Fruit fly (Drosophila melanogaster) whole organism, embryonic: Measurements from ENCODE around the gene Vps53.

Source experiments
- CG12104 ChIP-seq: fragments of 200-800 bp; sonication (Bioruptor generic); optimal IDR thresholded peaks from 3 replicates; lab custom pipeline; 2016; ENCODE audit warnings: missing biosample characterization, missing genetic modification characterization
- CG12219 ChIP-seq: fragments of 200-800 bp; sonication (Bioruptor generic); optimal IDR thresholded peaks from 3 replicates; lab custom pipeline; 2018; ENCODE audit warnings: missing biosample characterization, mild to moderate bottlenecking, missing genetic modification characterization
- CG14014 ChIP-seq: fragments of 200-800 bp; sonication (Bioruptor generic); IDR thresholded peaks from 2 replicates; pipeline ENCODE4 v1.3.6; 2022; ENCODE audit warnings: missing biosample characterization, missing genetic modification characterization
- CG14441 ChIP-seq: fragments of 200-800 bp; sonication (Bioruptor generic); IDR thresholded peaks from 2 replicates; pipeline ENCODE4 v1.3.6; 2022; ENCODE audit warnings: missing biosample characterization, missing genetic modification characterization
- CG17328 ChIP-seq: fragments of 200-800 bp; sonication (Bioruptor generic); IDR thresholded peaks from 2 replicates; pipeline ENCODE4 v1.3.6; 2022; ENCODE audit warnings: missing biosample characterization, missing genetic modification characterization
- CG17829 ChIP-seq: fragments of 200-800 bp; optimal IDR thresholded peaks from 2 replicates; lab custom pipeline; 2019; ENCODE audit warnings: missing biosample characterization, mild to moderate bottlenecking, missing genetic modification characterization, moderate library complexity
- CG18011 ChIP-seq: fragments of 200-800 bp; sonication (Bioruptor generic); optimal IDR thresholded peaks from 2 replicates; lab custom pipeline; 2017; ENCODE audit warnings: missing biosample characterization, missing genetic modification characterization, mild to moderate bottlenecking, moderate library complexity, missing genotype
- CG18262 ChIP-seq: fragments of 200-800 bp; optimal IDR thresholded peaks from 3 replicates; lab custom pipeline; 2019; ENCODE audit warnings: missing biosample characterization, mild to moderate bottlenecking, missing genetic modification characterization, moderate library complexity
- CG2116 ChIP-seq: fragments of 200-800 bp; sonication (Bioruptor generic); optimal IDR thresholded peaks from 3 replicates; lab custom pipeline; 2018; ENCODE audit warnings: missing biosample characterization, mild to moderate bottlenecking, missing genetic modification characterization
- CG2875 ChIP-seq: fragments of 200-800 bp; sonication (Bioruptor generic); optimal IDR thresholded peaks from 2 replicates; lab custom pipeline; 2017; ENCODE audit warnings: missing biosample characterization, mild to moderate bottlenecking, missing genetic modification characterization, missing genetic modification reagents
- CG31441 ChIP-seq: fragments of 200-800 bp; sonication (Bioruptor generic); IDR thresholded peaks from 2 replicates; pipeline ENCODE4 v1.3.6; 2022; ENCODE audit warnings: missing biosample characterization, missing genetic modification characterization
- CG32767 ChIP-seq: fragments of 200-800 bp; sonication (Bioruptor generic); IDR thresholded peaks from 2 replicates; pipeline ENCODE4 v1.3.6; 2022; ENCODE audit warnings: missing biosample characterization, missing genetic modification characterization
- CG32772 ChIP-seq: fragments of 200-800 bp; sonication (Bioruptor generic); IDR thresholded peaks from 2 replicates; pipeline ENCODE4 v1.3.6; 2022; ENCODE audit warnings: missing biosample characterization, missing genetic modification characterization
- CG3838 ChIP-seq: fragments of 200-800 bp; sonication (Bioruptor generic); optimal IDR thresholded peaks from 3 replicates; lab custom pipeline; 2016; ENCODE audit warnings: missing biosample characterization, missing genetic modification characterization
- CG3847 ChIP-seq: fragments of 200-800 bp; sonication (Bioruptor generic); IDR thresholded peaks from 2 replicates; pipeline ENCODE4 v1.3.6; 2022; ENCODE audit warnings: missing biosample characterization, missing genetic modification characterization
- CG6765 ChIP-seq: fragments of 200-800 bp; sonication (Bioruptor generic); optimal IDR thresholded peaks from 3 replicates; lab custom pipeline; 2017; ENCODE audit warnings: missing biosample characterization, mild to moderate bottlenecking, missing genetic modification characterization
- CG7987 ChIP-seq: fragments of 200-800 bp; sonication (Bioruptor generic); optimal IDR thresholded peaks from 2 replicates; lab custom pipeline; 2018; ENCODE audit warnings: missing biosample characterization, mild to moderate bottlenecking, missing genetic modification characterization, moderate library complexity
- CG9817 ChIP-seq: fragments of 200-800 bp; sonication (Bioruptor generic); optimal IDR thresholded peaks from 2 replicates; lab custom pipeline; 2018; ENCODE audit warnings: missing biosample characterization, mild to moderate bottlenecking, missing genetic modification characterization, moderate library complexity
- CTCF ChIP-seq: fragments of 200-800 bp; sonication (Bioruptor generic); optimal IDR thresholded peaks from 2 replicates; lab custom pipeline; 2017; ENCODE audit warnings: missing biosample characterization, mild to moderate bottlenecking, missing genetic modification characterization, moderate library complexity
- Dad ChIP-seq: fragments of 200-800 bp; sonication (Bioruptor generic); optimal IDR thresholded peaks from 3 replicates; lab custom pipeline; 2016; ENCODE audit warnings: missing biosample characterization, missing genetic modification characterization
- Dbx ChIP-seq: fragments of 200-800 bp; sonication (Bioruptor generic); IDR thresholded peaks from 3 replicates; pipeline ENCODE4 v1.3.6; 2022; ENCODE audit warnings: missing biosample characterization, missing genetic modification characterization
- Dp ChIP-seq: fragments of 200-800 bp; sonication (Bioruptor generic); optimal IDR thresholded peaks from 2 replicates; lab custom pipeline; 2018; ENCODE audit warnings: missing biosample characterization, mild to moderate bottlenecking, missing genetic modification characterization, moderate library complexity
- E2f1 ChIP-seq: fragments of 200-800 bp; sonication (Bioruptor generic); IDR thresholded peaks from 2 replicates; pipeline ENCODE4 v1.3.6; 2022; ENCODE audit warnings: missing biosample characterization, missing genetic modification characterization
- E2f2 ChIP-seq: fragments of 200-800 bp; sonication (Bioruptor generic); IDR thresholded peaks from 2 replicates; pipeline ENCODE4 v1.3.6; 2022; ENCODE audit warnings: missing biosample characterization, missing genetic modification characterization
- HLH4C ChIP-seq: fragments of 200-800 bp; sonication (Bioruptor generic); IDR thresholded peaks from 3 replicates; pipeline ENCODE4 v1.3.6; 2022; ENCODE audit warnings: missing biosample characterization, missing genetic modification characterization; ENCODE audit not compliant: partially characterized antibody
- Hmr ChIP-seq: fragments of 200-800 bp; sonication (Bioruptor generic); optimal IDR thresholded peaks from 3 replicates; lab custom pipeline; 2017; ENCODE audit warnings: mild to moderate bottlenecking, missing biosample characterization, missing genetic modification reagents, missing genetic modification characterization
- Hmx ChIP-seq: fragments of 200-800 bp; sonication (Bioruptor generic); optimal IDR thresholded peaks from 2 replicates; lab custom pipeline; 2016; ENCODE audit warnings: missing biosample characterization, missing genetic modification characterization
- Jarid2 ChIP-seq: fragments of 200-800 bp; sonication (Bioruptor generic); optimal IDR thresholded peaks from 3 replicates; lab custom pipeline; 2017; ENCODE audit warnings: mild to moderate bottlenecking, missing biosample characterization, missing genetic modification reagents, missing genetic modification characterization
- MBD-R2 ChIP-seq: fragments of 200-800 bp; sonication (Bioruptor generic); IDR thresholded peaks from 2 replicates; pipeline ENCODE4 v1.3.6; 2022; ENCODE audit warnings: missing biosample characterization, missing genetic modification characterization
- Mad ChIP-seq: fragments of 200-800 bp; sonication (Bioruptor generic); optimal IDR thresholded peaks from 2 replicates; lab custom pipeline; 2016; ENCODE audit warnings: missing biosample characterization, missing genetic modification characterization
- Side ChIP-seq: fragments of 200-800 bp; sonication (Bioruptor generic); optimal IDR thresholded peaks from 2 replicates; lab custom pipeline; 2016; ENCODE audit warnings: missing biosample characterization, missing genetic modification characterization
- ato ChIP-seq: fragments of 200-800 bp; sonication (Bioruptor generic); IDR thresholded peaks from 2 replicates; pipeline ENCODE4 v1.3.6; 2022; ENCODE audit warnings: missing biosample characterization, missing genetic modification characterization; ENCODE audit not compliant: partially characterized antibody
- bbx ChIP-seq: fragments of 200-800 bp; sonication (Bioruptor generic); IDR thresholded peaks from 2 replicates; pipeline ENCODE4 v1.3.6; 2022; ENCODE audit warnings: missing biosample characterization, missing genetic modification characterization; ENCODE audit not compliant: partially characterized antibody
- cato ChIP-seq: fragments of 200-800 bp; sonication (Bioruptor generic); optimal IDR thresholded peaks from 2 replicates; lab custom pipeline; 2016; ENCODE audit warnings: missing biosample characterization, missing genetic modification characterization, borderline replicate concordance
- en ChIP-seq: fragments of 200-800 bp; sonication (Bioruptor generic); optimal IDR thresholded peaks from 2 replicates; lab custom pipeline; 2016; ENCODE audit warnings: missing biosample characterization, missing genetic modification characterization
- gfzf ChIP-seq: fragments of 200-800 bp; sonication (Bioruptor generic); optimal IDR thresholded peaks from 2 replicates; lab custom pipeline; 2016; ENCODE audit warnings: missing biosample characterization, mild to moderate bottlenecking, missing genetic modification characterization, moderate library complexity
- hkb ChIP-seq, 2 experiments: fragments of 200-800 bp in 1 of 2; fragments of >200 bp in 1 of 2; sonication (Bioruptor generic) in 1 of 2; IDR thresholded peaks in 1 of 2; optimal IDR thresholded peaks in 1 of 2; 2 replicates each; pipeline versions ENCODE4 v1.3.6 to Lab custom; 2017 to 2022; ENCODE audit warnings: missing biosample characterization in 1 of 2, missing genetic modification characterization in 1 of 2
- inv ChIP-seq: fragments of 200-800 bp; sonication (Bioruptor generic); IDR thresholded peaks from 2 replicates; pipeline ENCODE4 v1.3.6; 2022; ENCODE audit warnings: missing biosample characterization, missing genetic modification characterization; ENCODE audit not compliant: partially characterized antibody
- kah ChIP-seq: fragments of 200-800 bp; sonication (Bioruptor generic); optimal IDR thresholded peaks from 2 replicates; lab custom pipeline; 2018; ENCODE audit warnings: missing biosample characterization, mild to moderate bottlenecking, missing genetic modification characterization
- knrl ChIP-seq: fragments of 200-800 bp; sonication (Bioruptor generic); IDR thresholded peaks from 3 replicates; pipeline ENCODE4 v1.3.6; 2022; ENCODE audit warnings: missing biosample characterization, missing genetic modification characterization; ENCODE audit not compliant: partially characterized antibody
- lmd ChIP-seq: fragments of 200-800 bp; sonication (Bioruptor generic); IDR thresholded peaks from 2 replicates; pipeline ENCODE4 v1.3.6; 2022; ENCODE audit warnings: missing biosample characterization, missing genetic modification characterization
- nerfin-2 ChIP-seq: fragments of 200-800 bp; sonication (Bioruptor generic); IDR thresholded peaks from 2 replicates; pipeline ENCODE4 v1.3.6; 2022; ENCODE audit warnings: missing biosample characterization, missing genetic modification characterization; ENCODE audit not compliant: partially characterized antibody
- rib ChIP-seq: fragments of 200-800 bp; sonication (Bioruptor generic); IDR thresholded peaks from 2 replicates; pipeline ENCODE4 v1.3.6; 2022; ENCODE audit warnings: missing biosample characterization, missing genetic modification characterization
- run ChIP-seq: fragments of 200-800 bp; sonication (Bioruptor generic); optimal IDR thresholded peaks from 3 replicates; lab custom pipeline; 2018; ENCODE audit warnings: missing biosample characterization, mild to moderate bottlenecking, missing genetic modification characterization
- sens-2 ChIP-seq: fragments of 200-800 bp; sonication (Bioruptor generic); IDR thresholded peaks from 2 replicates; pipeline ENCODE4 v1.3.6; 2022; ENCODE audit warnings: missing biosample characterization, missing genetic modification characterization
- vnd ChIP-seq: fragments of 200-800 bp; sonication (Bioruptor generic); IDR thresholded peaks from 3 replicates; pipeline ENCODE4 v1.3.6; 2022; ENCODE audit warnings: missing biosample characterization, missing genetic modification characterization; ENCODE audit not compliant: partially characterized antibody
- vvl ChIP-seq: fragments of 200-800 bp; sonication (Bioruptor generic); IDR thresholded peaks from 2 replicates; pipeline ENCODE4 v1.3.6; 2022; ENCODE audit warnings: missing biosample characterization, missing genetic modification characterization
- wek ChIP-seq: fragments of 200-800 bp; sonication (Bioruptor generic); optimal IDR thresholded peaks from 3 replicates; lab custom pipeline; 2018; ENCODE audit warnings: missing biosample characterization, mild to moderate bottlenecking, missing genetic modification characterization, moderate library complexity
- zen2 ChIP-seq: fragments of 200-800 bp; sonication (Bioruptor generic); IDR thresholded peaks from 3 replicates; pipeline ENCODE4 v1.3.6; 2022; ENCODE audit warnings: missing biosample characterization, missing genetic modification characterization; ENCODE audit not compliant: partially characterized antibody
- zfh2 ChIP-seq: fragments of 200-800 bp; sonication (Bioruptor generic); optimal IDR thresholded peaks from 2 replicates; lab custom pipeline; 2016; ENCODE audit warnings: missing biosample characterization, missing genetic modification characterization

Vps53 gene

dm6 chr2L:4403013-4403604, 17.2 kb upstream of the Vps53 start, which contains the start of gene Dim1 (continued):
- TF ChIP-seq rib: no peak
- peak; percentile 19 for TF ChIP-seq CG12104 (GFP tag; lab: Kevin White, UChicago)
- peak; percentile 94 for TF ChIP-seq E2f2 (GFP tag; lab: Robert Waterston, UW)
- peak; percentile 38 for TF ChIP-seq CG12219 (GFP tag; lab: Kevin White, UChicago)
- peak; percentile 74 for TF ChIP-seq bbx (GFP tag; lab: Robert Waterston, UW)
- peak; percentile 72 for TF ChIP-seq ato (GFP tag; lab: Robert Waterston, UW)
- peak; percentile 68 for TF ChIP-seq vnd (GFP tag; lab: Robert Waterston, UW)
- TF ChIP-seq CG2875 (GFP tag; lab: Kevin White, UChicago): peak; percentile 33
- peak; percentile 87 for TF ChIP-seq Dp
- TF ChIP-seq CG31441 (GFP tag; lab: Robert Waterston, UW): no peak
- no peak for TF ChIP-seq CG3847 (GFP tag; lab: Robert Waterston, UW)
- no peak for TF ChIP-seq CG9817 (tag; lab: Kevin White, UChicago)
- peak; percentile 29 for TF ChIP-seq Mad (GFP tag; lab: Kevin White, UChicago)
- TF ChIP-seq en (GFP tag; lab: Kevin White, UChicago): no peak
- TF ChIP-seq kah (GFP tag; lab: Kevin White, UChicago): no peak
- TF ChIP-seq Dad (GFP tag; lab: Kevin White, UChicago): peak; percentile 50
- TF ChIP-seq Jarid2 (GFP tag; lab: Kevin White, UChicago): no peak
- no peak for TF ChIP-seq run (tag; lab: Kevin White, UChicago)
- TF ChIP-seq CG17328 (GFP tag; lab: Robert Waterston, UW): 0 out of 2 replicates have a peak, but pooled peaks have one; percentile 31
- TF ChIP-seq zfh2 (GFP tag; lab: Kevin White, UChicago): no peak
- peak; percentile 56 for TF ChIP-seq CG7987 (GFP tag; lab: Kevin White, UChicago)
- no peak for TF ChIP-seq sens-2
- peak; percentile 20 for TF ChIP-seq gfzf
- TF ChIP-seq Hmx (GFP tag; lab: Kevin White, UChicago): no peak
- peak; percentile 78 for TF ChIP-seq MBD-R2 (GFP tag; lab: Robert Waterston, UW)
- TF ChIP-seq inv: peak; percentile 27; the same call in 1 of the 2 replicates
- no peak for TF ChIP-seq CG14441 (GFP tag; lab: Robert Waterston, UW)
- TF ChIP-seq Dbx (GFP tag; lab: Robert Waterston, UW): no peak
- TF ChIP-seq Hmr (GFP tag; lab: Kevin White, UChicago): peak; percentile 12
- TF ChIP-seq nerfin-2 (GFP tag; lab: Robert Waterston, UW): peak; percentile 70
- no peak for TF ChIP-seq CG32772 (GFP tag; lab: Robert Waterston, UW)
- no peak for TF ChIP-seq lmd (GFP tag; lab: Robert Waterston, UW)
- TF ChIP-seq Side (GFP tag; lab: Kevin White, UChicago): peak; percentile 25
- TF ChIP-seq CTCF (GFP tag; lab: Kevin White, UChicago): peak; percentile 14
- peak; percentile 59; the same call in 1 of the 2 replicates for TF ChIP-seq vvl (GFP tag; lab: Robert Waterston, UW)
- TF ChIP-seq hkb (optimal IDR thresholded peaks at IDR 0.05; lab: Kevin White, UChicago): no peak
- TF ChIP-seq hkb (GFP tag; IDR thresholded peaks at IDR 0.05; lab: Robert Waterston, UW): peak; percentile 50
- peak; percentile 90 for TF ChIP-seq CG2116 (GFP tag; lab: Kevin White, UChicago)
- TF ChIP-seq CG18011 (GFP tag; lab: Kevin White, UChicago): no peak
- no peak for TF ChIP-seq E2f1 (GFP tag; lab: Robert Waterston, UW)
- peak; percentile 37 for TF ChIP-seq CG6765
- TF ChIP-seq CG17829 (tag; lab: Kevin White, UChicago): no peak
- no peak for TF ChIP-seq cato
- peak; percentile 47 for TF ChIP-seq wek (GFP tag; lab: Kevin White, UChicago)
- TF ChIP-seq zen2 (GFP tag; lab: Robert Waterston, UW): peak; percentile 81
- no peak for TF ChIP-seq CG32767 (GFP tag; lab: Robert Waterston, UW)
- no peak for TF ChIP-seq CG14014 (GFP tag; lab: Robert Waterston, UW)
- peak; percentile 61 for TF ChIP-seq knrl (GFP tag; lab: Robert Waterston, UW)
- peak; percentile 78 for TF ChIP-seq HLH4C (GFP tag; lab: Robert Waterston, UW)
- no peak for TF ChIP-seq CG3838 (GFP tag; lab: Kevin White, UChicago)
- no peak for TF ChIP-seq CG18262 (tag; lab: Kevin White, UChicago)
